Fruit fly (Drosophila melanogaster): Measurements from ENCODE around the gene CG12316.

dm6 chr3L:15125717-15126116 lies 11.0 kb downstream of the CG12316 start:
- TF ChIP-seq CTCF (optimal IDR thresholded peaks at IDR 0.05): no peak
- TF ChIP-seq CG8478 (optimal IDR thresholded peaks at IDR 0.05): no peak

All from S2 (cell line).